Worm (Caenorhabditis elegans) whole organism, L3 larva: ENCODE results near the gene lec-1.
A peak's percentile ranks its signal among the peaks of the same experiment; 100 is the strongest.

Experiments
- R02D3.7 ChIP-seq: fragments of 150-350 bp; optimal IDR thresholded peaks from 2 replicates; lab custom pipeline; 2014; ENCODE audit warnings: missing biosample characterization, missing genetic modification characterization
- ama-1 ChIP-seq: fragments of 150-350 bp; optimal IDR thresholded peaks from 2 replicates; lab custom pipeline; 2018
- ceh-28 ChIP-seq: fragments of 150-350 bp; optimal IDR thresholded peaks from 2 replicates; lab custom pipeline; 2014; ENCODE audit warnings: missing biosample characterization, missing genetic modification reagents, missing genetic modification characterization
- ceh-9 ChIP-seq: sonication (generic microtip); optimal IDR thresholded peaks from 2 replicates; lab custom pipeline; 2018; ENCODE audit warnings: missing biosample characterization, missing genetic modification characterization
- egl-5 ChIP-seq: fragments of 150-350 bp; optimal IDR thresholded peaks from 2 replicates; lab custom pipeline; 2017; ENCODE audit warnings: missing biosample characterization, missing genetic modification reagents, missing genetic modification characterization, inconsistent platforms
- elt-2 ChIP-seq: sonication (generic microtip); optimal IDR thresholded peaks from 2 replicates; lab custom pipeline; 2016; ENCODE audit warnings: missing genetic modification reagents, mild to moderate bottlenecking, missing genetic modification characterization, missing compliant biosample characterization
- elt-3 ChIP-seq, 3 experiments: fragments of 150-350 bp in 1 of 3; sonication (generic microtip) in 2 of 3; optimal IDR thresholded peaks; 2 replicates in 2 of 3; 4 replicates in 1 of 3; lab custom pipeline; 2014 to 2017; ENCODE audit warnings: missing biosample characterization in 3 of 3, missing genetic modification characterization in 3 of 3
- eor-1 ChIP-seq, 2 experiments: fragments of 150-350 bp; optimal IDR thresholded peaks; 2 replicates each; lab custom pipeline; 2014 to 2018; ENCODE audit warnings: missing biosample characterization in 2 of 2, missing genetic modification characterization in 2 of 2
- fkh-10 ChIP-seq: sonication (generic microtip); optimal IDR thresholded peaks from 2 replicates; lab custom pipeline; 2017; ENCODE audit warnings: missing biosample characterization, missing genetic modification reagents, missing genetic modification characterization
- fkh-2 ChIP-seq: fragments of 150-350 bp; optimal IDR thresholded peaks from 2 replicates; lab custom pipeline; 2014; ENCODE audit warnings: missing biosample characterization, missing genetic modification reagents, missing genetic modification characterization
- hmg-11 ChIP-seq: sonication (generic microtip); optimal IDR thresholded peaks from 2 replicates; lab custom pipeline; 2016; ENCODE audit warnings: missing genetic modification characterization, missing compliant biosample characterization
- jun-1 ChIP-seq: fragments of 150-350 bp; optimal IDR thresholded peaks from 2 replicates; lab custom pipeline; 2014; ENCODE audit warnings: missing biosample characterization, missing genetic modification reagents, missing genetic modification characterization
- lin-15B ChIP-seq: fragments of 150-350 bp; optimal IDR thresholded peaks from 2 replicates; lab custom pipeline; 2014; ENCODE audit warnings: missing biosample characterization, missing genetic modification characterization
- lin-39 ChIP-seq: fragments of 150-350 bp; optimal IDR thresholded peaks from 2 replicates; lab custom pipeline; 2018; ENCODE audit warnings: missing biosample characterization, missing genetic modification reagents, missing genetic modification characterization
- nfya-1 ChIP-seq: sonication (generic microtip); optimal IDR thresholded peaks from 2 replicates; lab custom pipeline; 2017; ENCODE audit warnings: missing genetic modification characterization, mild to moderate bottlenecking, missing compliant biosample characterization, antibody characterized with exemption, moderate library complexity; ENCODE audit not compliant: insufficient read depth
- nhr-11 ChIP-seq: fragments of 150-350 bp; optimal IDR thresholded peaks from 2 replicates; lab custom pipeline; 2014; ENCODE audit warnings: missing biosample characterization, missing genetic modification characterization
- nhr-23 ChIP-seq: fragments of 150-350 bp; optimal IDR thresholded peaks from 2 replicates; lab custom pipeline; 2014; ENCODE audit warnings: missing biosample characterization, missing genetic modification reagents, missing genetic modification characterization
- nhr-25 ChIP-seq: sonication (generic microtip); optimal IDR thresholded peaks from 2 replicates; lab custom pipeline; 2017; ENCODE audit warnings: missing biosample characterization, missing genetic modification characterization
- nhr-43 ChIP-seq: sonication (generic microtip); optimal IDR thresholded peaks from 2 replicates; lab custom pipeline; 2016; ENCODE audit warnings: mild to moderate bottlenecking, missing genetic modification characterization, missing compliant biosample characterization; ENCODE audit not compliant: poor library complexity, severe bottlenecking
- nhr-67 ChIP-seq: fragments of 150-350 bp; optimal IDR thresholded peaks from 2 replicates; lab custom pipeline; 2014; ENCODE audit warnings: missing biosample characterization, missing genetic modification characterization
- nhr-76 ChIP-seq: fragments of 150-350 bp; sonication (generic microtip); optimal IDR thresholded peaks from 5 replicates; lab custom pipeline; 2014; ENCODE audit warnings: missing biosample characterization, missing genetic modification characterization
- nhr-77 ChIP-seq: fragments of 150-350 bp; optimal IDR thresholded peaks from 2 replicates; lab custom pipeline; 2014; ENCODE audit warnings: missing biosample characterization, missing genetic modification characterization
- pha-4 ChIP-seq: fragments of 150-350 bp; optimal IDR thresholded peaks from 2 replicates; lab custom pipeline; 2014; ENCODE audit warnings: missing biosample characterization, missing genetic modification reagents, missing genetic modification characterization
- pqm-1 ChIP-seq: fragments of 150-350 bp; optimal IDR thresholded peaks from 2 replicates; lab custom pipeline; 2017; ENCODE audit warnings: missing biosample characterization, missing genetic modification characterization, inconsistent platforms
- skn-1 ChIP-seq: fragments of 150-350 bp; optimal IDR thresholded peaks from 2 replicates; lab custom pipeline; 2014; ENCODE audit warnings: missing biosample characterization, missing genetic modification characterization
- snpc-4 ChIP-seq: fragments of 150-350 bp; optimal IDR thresholded peaks from 2 replicates; lab custom pipeline; 2014; ENCODE audit warnings: missing biosample characterization, missing genetic modification characterization
- unc-62 ChIP-seq: fragments of 150-350 bp; sonication (generic microtip); optimal IDR thresholded peaks from 4 replicates; lab custom pipeline; 2014; ENCODE audit warnings: missing biosample characterization, missing genetic modification reagents, missing genetic modification characterization
- ztf-11 ChIP-seq: fragments of 150-350 bp; optimal IDR thresholded peaks from 2 replicates; lab custom pipeline; 2014; ENCODE audit warnings: missing biosample characterization, missing genetic modification characterization

Gene lec-1

ce11 chrII:13187188-13187587 is 8.2 kb upstream of the lec-1 start, which contains the start of gene mecr-1:
TSS of gene mecr-1 (minus strand) at chrII:13187314.
- TF ChIP-seq elt-3 (tag; optimal IDR thresholded peaks at IDR 0.05; lab: Kevin White, UChicago) (no peak), pqm-1 (tag; lab: Kevin White, UChicago) (peak; percentile 12), hmg-11 (peak; percentile 70), skn-1 (tag; lab: Kevin White, UChicago) (peak; percentile 3), nfya-1 (tag; lab: Kevin White, UChicago) (peak; percentile 37), pha-4 (tag; lab: Kevin White, UChicago) (peak; percentile 65), nhr-77 (tag; lab: Kevin White, UChicago) (no peak), nhr-23 (tag; lab: Kevin White, UChicago) (peak; percentile 26), ceh-28 (no peak), R02D3.7 (tag; lab: Kevin White, UChicago) (peak; percentile 91), fkh-10 (GFP tag; lab: Kevin White, UChicago) (no peak), lin-15B (peak; percentile 39)

DNA sequence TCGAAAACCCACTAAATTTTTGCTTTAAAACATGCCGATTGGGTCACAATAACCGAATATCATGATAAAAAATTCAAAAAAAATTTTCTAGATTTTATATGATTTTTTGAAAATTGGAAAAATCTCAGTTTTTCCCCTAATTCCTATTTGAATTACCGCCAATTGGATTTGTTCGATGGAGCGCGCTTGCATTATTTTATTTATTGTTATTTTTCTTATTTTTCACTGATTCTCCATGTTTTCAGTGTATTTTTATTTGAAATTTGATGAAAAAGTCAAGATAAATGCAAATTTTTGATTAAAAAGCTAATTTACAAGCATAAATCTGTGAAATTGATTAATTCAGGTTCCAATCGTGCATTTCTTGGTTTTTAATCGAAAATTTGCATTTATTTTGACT is 7.3 kb upstream of the lec-1 start:
- no peak for TF ChIP-seq nhr-43 (tag; lab: Kevin White, UChicago)

DNA sequence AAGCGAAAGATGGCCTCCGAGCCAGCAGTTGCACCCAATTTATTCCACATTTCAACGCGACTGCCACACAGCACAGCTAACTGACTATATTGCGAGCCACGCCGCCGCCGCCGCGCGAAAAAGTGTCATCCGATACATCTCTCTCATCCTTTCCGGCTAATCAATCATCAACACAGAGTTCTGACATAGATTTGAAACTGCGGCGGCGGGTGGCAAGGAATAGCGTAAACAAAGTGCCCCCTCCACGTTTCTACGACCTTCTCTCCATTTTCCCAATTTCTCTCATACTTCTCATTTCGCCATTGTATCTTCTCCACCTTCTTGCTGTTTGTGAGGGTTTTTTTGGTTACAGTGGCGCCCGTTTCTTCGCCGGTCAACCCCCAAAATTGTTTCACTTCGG is 6.0 kb upstream of the lec-1 start:
- TF ChIP-seq pha-4 (tag; lab: Kevin White, UChicago) (peak; percentile 79), lin-15B (peak; percentile 14), pqm-1 (tag; lab: Kevin White, UChicago) (no peak), snpc-4 (tag; lab: Kevin White, UChicago) (peak; percentile 8), lin-39 (tag; lab: Kevin White, UChicago) (peak; percentile 86), hmg-11 (peak; percentile 35), nhr-25 (peak; percentile 61), egl-5 (tag; lab: Kevin White, UChicago) (peak; percentile 7), nhr-76 (tag; lab: Kevin White, UChicago) (no peak), unc-62 (GFP tag; lab: Kevin White, UChicago) (peak; percentile 70)

ce11 chrII:13190412-13190811 is 4.9 kb upstream of the lec-1 start:
- TF ChIP-seq pqm-1 (tag; lab: Kevin White, UChicago) = peak; percentile 58
- no peak for TF ChIP-seq eor-1 (tag; optimal IDR thresholded peaks at IDR 0.05; lab: Kevin White, UChicago)
- TF ChIP-seq R02D3.7 (tag; lab: Kevin White, UChicago) = no peak
- TF ChIP-seq elt-2 = peak; percentile 70
- peak; percentile 37 for TF ChIP-seq pha-4 (tag; lab: Kevin White, UChicago)
- TF ChIP-seq unc-62 (GFP tag; lab: Kevin White, UChicago) = no peak
- TF ChIP-seq jun-1 = no peak

DNA sequence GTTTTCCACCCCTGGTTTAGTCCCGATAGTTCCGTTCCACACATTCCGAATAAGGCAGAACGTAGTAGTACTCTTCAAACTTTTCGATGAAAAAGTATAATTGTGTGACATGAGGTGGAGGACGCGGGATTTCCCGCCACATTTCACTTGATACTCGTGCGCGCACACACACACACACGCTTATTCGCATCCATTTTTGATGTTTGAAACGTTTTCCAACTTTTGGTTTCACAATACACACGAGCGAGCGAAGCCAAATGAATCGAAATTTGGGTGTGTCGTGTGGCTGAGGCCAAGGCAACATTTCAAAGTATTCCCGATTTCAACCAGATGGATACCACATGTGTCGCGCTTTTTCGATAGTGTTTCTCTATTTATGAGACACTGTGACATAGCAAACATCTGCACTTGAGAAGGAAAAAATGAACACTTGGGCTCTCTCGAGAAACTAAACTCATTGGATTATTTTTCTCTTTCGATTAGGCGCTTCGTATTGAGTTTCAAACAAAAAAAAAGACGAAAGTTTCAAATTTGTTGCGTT is 1.7 kb upstream of the lec-1 start:
- TF ChIP-seq skn-1 (tag; lab: Kevin White, UChicago) = no peak
- TF ChIP-seq fkh-2 (tag; lab: Kevin White, UChicago) = no peak

- TF ChIP-seq R02D3.7 (tag; lab: Kevin White, UChicago) = no peak
- TF ChIP-seq nhr-43 (tag; lab: Kevin White, UChicago) = no peak
- TF ChIP-seq nhr-11 (tag; lab: Kevin White, UChicago) = no peak
- TF ChIP-seq nhr-67 (tag; lab: Kevin White, UChicago) = no peak
- TF ChIP-seq nhr-25 = no peak
- TF ChIP-seq ceh-9 = no peak
- peak; percentile 52 for TF ChIP-seq ama-1
- no peak for TF ChIP-seq ztf-11 (tag; lab: Kevin White, UChicago)
Measured at ce11 chrII:13195706-13196417, 513 bp downstream of the lec-1 start.
